Fruit fly (Drosophila melanogaster) whole organism, embryonic: ENCODE data around the gene Acsx4.

ENCODE experiments used
- B-H2 ChIP-seq: fragments of 200-800 bp; sonication (Bioruptor generic); optimal IDR thresholded peaks from 2 replicates; lab custom pipeline; 2018; ENCODE audit warnings: missing biosample characterization, mild to moderate bottlenecking, missing genetic modification characterization
- Bgb ChIP-seq: fragments of 200-800 bp; sonication (Bioruptor generic); IDR thresholded peaks from 2 replicates; pipeline ENCODE4 v1.3.6; 2022; ENCODE audit warnings: missing biosample characterization, missing genetic modification characterization; ENCODE audit not compliant: partially characterized antibody
- CG11085 ChIP-seq: fragments of 200-800 bp; sonication (Bioruptor generic); IDR thresholded peaks from 2 replicates; pipeline ENCODE4 v1.3.6; 2022; ENCODE audit warnings: missing biosample characterization, missing genetic modification characterization
- CG12104 ChIP-seq: fragments of 200-800 bp; sonication (Bioruptor generic); optimal IDR thresholded peaks from 3 replicates; lab custom pipeline; 2016; ENCODE audit warnings: missing biosample characterization, missing genetic modification characterization
- CG12659 ChIP-seq: fragments of 200-800 bp; sonication (Bioruptor generic); optimal IDR thresholded peaks from 3 replicates; lab custom pipeline; 2017; ENCODE audit warnings: mild to moderate bottlenecking, missing biosample characterization, missing genetic modification reagents, missing genetic modification characterization
- CG12942 ChIP-seq: fragments of 200-800 bp; sonication (Bioruptor generic); optimal IDR thresholded peaks from 3 replicates; lab custom pipeline; 2016; ENCODE audit warnings: missing biosample characterization, missing genetic modification characterization
- CG14860 ChIP-seq: fragments of 200-800 bp; sonication (Bioruptor generic); IDR thresholded peaks from 3 replicates; pipeline ENCODE4 v1.3.6; 2022; ENCODE audit warnings: missing biosample characterization, missing genetic modification characterization; ENCODE audit not compliant: partially characterized antibody
- CG15073 ChIP-seq: fragments of 200-800 bp; sonication (Bioruptor generic); optimal IDR thresholded peaks from 2 replicates; lab custom pipeline; 2016; ENCODE audit warnings: missing biosample characterization, missing genetic modification characterization
- CG16813 ChIP-seq: fragments of 200-800 bp; sonication (Bioruptor generic); IDR thresholded peaks from 3 replicates; pipeline ENCODE4 v1.3.6; 2022; ENCODE audit warnings: missing biosample characterization, missing genetic modification characterization; ENCODE audit not compliant: partially characterized antibody
- CG17802 ChIP-seq: fragments of 200-800 bp; sonication (Bioruptor generic); optimal IDR thresholded peaks from 2 replicates; lab custom pipeline; 2018; ENCODE audit warnings: missing biosample characterization, mild to moderate bottlenecking, missing genetic modification characterization, moderate library complexity
- CG31224 ChIP-seq: fragments of 200-800 bp; sonication (Bioruptor generic); IDR thresholded peaks from 2 replicates; pipeline ENCODE4 v1.3.6; 2022; ENCODE audit warnings: missing biosample characterization, missing genetic modification characterization
- CG33213 ChIP-seq: fragments of 200-800 bp; sonication (Bioruptor generic); optimal IDR thresholded peaks from 3 replicates; lab custom pipeline; 2016; ENCODE audit warnings: missing biosample characterization, missing genetic modification characterization
- CG33557 ChIP-seq: fragments of 200-800 bp; sonication (Bioruptor generic); optimal IDR thresholded peaks from 2 replicates; lab custom pipeline; 2019; ENCODE audit warnings: missing biosample characterization, mild to moderate bottlenecking, missing genetic modification characterization, moderate library complexity
- CG34376 ChIP-seq: fragments of 200-800 bp; sonication (Bioruptor generic); optimal IDR thresholded peaks from 2 replicates; lab custom pipeline; 2018; ENCODE audit warnings: missing biosample characterization, mild to moderate bottlenecking, missing genetic modification characterization
- CG3726 ChIP-seq: fragments of 200-800 bp; sonication (Bioruptor generic); IDR thresholded peaks from 3 replicates; pipeline ENCODE4, ENCODE4 v1.3.6; 2022; ENCODE audit warnings: missing biosample characterization, missing genetic modification characterization
- CG4730 ChIP-seq: fragments of 200-800 bp; sonication (Bioruptor generic); IDR thresholded peaks from 2 replicates; pipeline ENCODE4 v1.3.6; 2022; ENCODE audit warnings: missing biosample characterization, missing genetic modification characterization
- CG5953 ChIP-seq: fragments of 200-800 bp; sonication (Bioruptor generic); IDR thresholded peaks from 2 replicates; pipeline ENCODE4 v1.3.6; 2022; ENCODE audit warnings: missing biosample characterization, missing genetic modification characterization
- CG6791 ChIP-seq: fragments of 200-800 bp; sonication (Bioruptor generic); IDR thresholded peaks from 3 replicates; pipeline ENCODE4 v1.3.6; 2022; ENCODE audit warnings: missing biosample characterization, missing genetic modification characterization; ENCODE audit not compliant: partially characterized antibody
- CTCF ChIP-seq: fragments of 200-800 bp; sonication (Bioruptor generic); optimal IDR thresholded peaks from 2 replicates; lab custom pipeline; 2017; ENCODE audit warnings: missing biosample characterization, mild to moderate bottlenecking, missing genetic modification characterization, moderate library complexity
- Dad ChIP-seq: fragments of 200-800 bp; sonication (Bioruptor generic); optimal IDR thresholded peaks from 3 replicates; lab custom pipeline; 2016; ENCODE audit warnings: missing biosample characterization, missing genetic modification characterization
- Doc3 ChIP-seq: fragments of 200-800 bp; sonication (Bioruptor generic); IDR thresholded peaks from 3 replicates; pipeline ENCODE4 v1.3.6; 2022; ENCODE audit warnings: missing biosample characterization, missing genetic modification characterization; ENCODE audit not compliant: partially characterized antibody
- MTF-1 ChIP-seq: fragments of 200-800 bp; sonication (Bioruptor generic); optimal IDR thresholded peaks from 2 replicates; lab custom pipeline; 2018; ENCODE audit warnings: missing biosample characterization, mild to moderate bottlenecking, missing genetic modification characterization, borderline replicate concordance
- Med ChIP-seq: fragments of 200-800 bp; sonication (Bioruptor generic); peaks from one replicate; lab custom pipeline; 2016; ENCODE audit warnings: missing biosample characterization, missing genetic modification characterization, mild to moderate bottlenecking, inconsistent platforms, moderate library complexity
- Ravus ChIP-seq: fragments of 200-800 bp; sonication (Bioruptor generic); IDR thresholded peaks from 2 replicates; pipeline ENCODE4 v1.3.6; 2022; ENCODE audit warnings: missing biosample characterization, missing genetic modification characterization
- amos ChIP-seq: fragments of 200-800 bp; sonication (Bioruptor generic); IDR thresholded peaks from 2 replicates; pipeline ENCODE4 v1.3.6; 2022; ENCODE audit warnings: missing biosample characterization, missing genetic modification characterization; ENCODE audit not compliant: partially characterized antibody
- bbx ChIP-seq: fragments of 200-800 bp; sonication (Bioruptor generic); IDR thresholded peaks from 2 replicates; pipeline ENCODE4 v1.3.6; 2022; ENCODE audit warnings: missing biosample characterization, missing genetic modification characterization; ENCODE audit not compliant: partially characterized antibody
- cwo ChIP-seq: fragments of 200-800 bp; sonication (Bioruptor generic); optimal IDR thresholded peaks from 3 replicates; lab custom pipeline; 2017; ENCODE audit warnings: missing biosample characterization, missing genetic modification characterization, mild to moderate bottlenecking, moderate library complexity, missing genetic modification reagents
- danr ChIP-seq: fragments of 200-800 bp; sonication (Bioruptor generic); IDR thresholded peaks from 2 replicates; pipeline ENCODE4 v1.3.6; 2022; ENCODE audit warnings: missing biosample characterization, missing genetic modification characterization
- grau ChIP-seq: fragments of 200-800 bp; optimal IDR thresholded peaks from 3 replicates; lab custom pipeline; 2019; ENCODE audit warnings: missing biosample characterization, mild to moderate bottlenecking, missing genetic modification characterization, moderate library complexity
- knrl ChIP-seq: fragments of 200-800 bp; sonication (Bioruptor generic); IDR thresholded peaks from 3 replicates; pipeline ENCODE4 v1.3.6; 2022; ENCODE audit warnings: missing biosample characterization, missing genetic modification characterization; ENCODE audit not compliant: partially characterized antibody
- mam ChIP-seq: fragments of 200-800 bp; sonication (Bioruptor generic); optimal IDR thresholded peaks from 3 replicates; lab custom pipeline; 2016; ENCODE audit warnings: missing biosample characterization, missing genetic modification characterization
- mirr ChIP-seq: fragments of 200-800 bp; sonication (Bioruptor generic); optimal IDR thresholded peaks from 3 replicates; lab custom pipeline; 2018; ENCODE audit warnings: missing biosample characterization, mild to moderate bottlenecking, missing genetic modification characterization
- mld ChIP-seq: fragments of 200-800 bp; sonication (Bioruptor generic); IDR thresholded peaks from 3 replicates; pipeline ENCODE4 v1.3.6; 2022; ENCODE audit warnings: missing biosample characterization, missing genetic modification characterization; ENCODE audit not compliant: partially characterized antibody
- pan ChIP-seq, 4 experiments: fragments of >200 bp in 3 of 4; fragments of 200-800 bp in 1 of 4; sonication (Bioruptor generic) in 1 of 4; optimal IDR thresholded peaks in 3 of 4; IDR thresholded peaks in 1 of 4; 2 replicates each; pipeline versions ENCODE4 v1.3.6 to Lab custom; 2017 to 2022; ENCODE audit warnings: missing biosample characterization in 2 of 4, missing genetic modification characterization in 2 of 4, mixed read lengths in 1 of 4
- stwl ChIP-seq: fragments of 200-800 bp; sonication (Bioruptor generic); optimal IDR thresholded peaks from 3 replicates; lab custom pipeline; 2018; ENCODE audit warnings: missing biosample characterization, mild to moderate bottlenecking, missing genetic modification characterization, moderate library complexity
- sug ChIP-seq: fragments of 200-800 bp; optimal IDR thresholded peaks from 2 replicates; lab custom pipeline; 2019; ENCODE audit warnings: missing biosample characterization, mild to moderate bottlenecking, missing genetic modification characterization, moderate library complexity
- wek ChIP-seq: fragments of 200-800 bp; sonication (Bioruptor generic); optimal IDR thresholded peaks from 3 replicates; lab custom pipeline; 2018; ENCODE audit warnings: missing biosample characterization, mild to moderate bottlenecking, missing genetic modification characterization, moderate library complexity

The Acsx4 gene

DNA sequence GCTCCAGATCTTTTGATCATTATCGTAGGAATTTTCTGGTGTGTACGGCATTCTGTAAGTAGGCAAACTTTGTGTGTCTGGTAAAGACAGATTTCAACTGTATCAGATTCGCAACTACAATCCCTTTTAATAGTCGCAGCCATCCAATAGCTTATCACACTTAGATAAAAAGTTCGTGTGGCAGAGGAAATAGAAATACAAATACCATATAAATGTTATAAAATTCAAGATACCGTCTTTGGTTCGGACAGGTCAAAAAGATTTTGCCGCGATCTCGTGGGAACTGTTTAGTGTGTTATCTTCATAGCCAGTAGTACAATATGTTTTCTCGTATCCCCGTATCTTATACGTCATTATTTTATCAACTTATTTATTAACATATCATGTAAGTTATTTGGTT, 6.1 kb upstream of the Acsx4 start, which contains the start of gene Acsx1R:
Acsx1R (minus strand) TSS at position 101 of the 400 bp plus-strand sequence.
- TF ChIP-seq Dad (GFP tag; lab: Kevin White, UChicago): no peak
- no peak for TF ChIP-seq cwo (GFP tag; lab: Kevin White, UChicago)
- TF ChIP-seq CG17802 (tag; lab: Kevin White, UChicago): no peak
- no peak for TF ChIP-seq CG33213 (GFP tag; lab: Kevin White, UChicago)
- no peak for TF ChIP-seq CG5953 (GFP tag; lab: Robert Waterston, UW)
- TF ChIP-seq pan (optimal IDR thresholded peaks at IDR 0.05; lab: Kevin White, UChicago): no peak
- TF ChIP-seq pan (GFP tag; optimal IDR thresholded peaks at IDR 0.05 in 1 of 2, IDR thresholded peaks at IDR 0.05 in 1 of 2): no peak
- TF ChIP-seq CG34376 (GFP tag; lab: Kevin White, UChicago): no peak

- no peak for TF ChIP-seq CG11085
- TF ChIP-seq mirr: no peak
- TF ChIP-seq MTF-1 (GFP tag; lab: Kevin White, UChicago): no peak
- TF ChIP-seq CG4730 (GFP tag; lab: Robert Waterston, UW): no peak
- TF ChIP-seq mld (GFP tag; lab: Robert Waterston, UW): 0 out of 3 replicates have a peak, but pooled peaks have one; percentile 18
- peak; percentile 46; the same call in 2 of the 3 replicates for TF ChIP-seq knrl (GFP tag; lab: Robert Waterston, UW)
- no peak for TF ChIP-seq CG33557
- TF ChIP-seq CG31224: no peak
- TF ChIP-seq CG3726 (GFP tag; lab: Robert Waterston, UW): no peak
- TF ChIP-seq wek (GFP tag; lab: Kevin White, UChicago): no peak
- TF ChIP-seq Ravus (GFP tag; lab: Robert Waterston, UW): no peak
- TF ChIP-seq mam: no peak
- 0 out of 2 replicates have a peak, but pooled peaks have one; percentile 33 for TF ChIP-seq bbx (GFP tag; lab: Robert Waterston, UW)
- TF ChIP-seq CG12104 (GFP tag; lab: Kevin White, UChicago): no peak
- peak; percentile 40; the same call in 1 of the 2 replicates for TF ChIP-seq Bgb (GFP tag; lab: Robert Waterston, UW)
- peak; percentile 61 for TF ChIP-seq stwl (tag; lab: Kevin White, UChicago)
- TF ChIP-seq CG6791 (GFP tag; lab: Robert Waterston, UW): 0 out of 3 replicates have a peak, but pooled peaks have one; percentile 11
- TF ChIP-seq CG16813: peak; percentile 48; the same call in 1 of the 3 replicates
- no peak for TF ChIP-seq CG12659
- TF ChIP-seq CG15073 (GFP tag; lab: Kevin White, UChicago): no peak
- peak; percentile 90 for TF ChIP-seq CTCF
- no peak for TF ChIP-seq danr (GFP tag; lab: Robert Waterston, UW)
- TF ChIP-seq Med (GFP tag; lab: Kevin White, UChicago): no peak
- no peak; the same call in 2 of the 3 replicates for TF ChIP-seq CG14860
- no peak for TF ChIP-seq CG12942
- TF ChIP-seq amos (GFP tag; lab: Robert Waterston, UW): peak; percentile 63
- no peak for TF ChIP-seq Doc3 (GFP tag; lab: Robert Waterston, UW)
- TF ChIP-seq, all 482 proteins: peak for 9
These were observed 5.1 kb upstream of the Acsx4 start, which contains the start of gene Acsx2 for dm6 chr3R:19778065-19778800. TSS of gene Acsx2 (plus strand) at chr3R:19778750.

DNA sequence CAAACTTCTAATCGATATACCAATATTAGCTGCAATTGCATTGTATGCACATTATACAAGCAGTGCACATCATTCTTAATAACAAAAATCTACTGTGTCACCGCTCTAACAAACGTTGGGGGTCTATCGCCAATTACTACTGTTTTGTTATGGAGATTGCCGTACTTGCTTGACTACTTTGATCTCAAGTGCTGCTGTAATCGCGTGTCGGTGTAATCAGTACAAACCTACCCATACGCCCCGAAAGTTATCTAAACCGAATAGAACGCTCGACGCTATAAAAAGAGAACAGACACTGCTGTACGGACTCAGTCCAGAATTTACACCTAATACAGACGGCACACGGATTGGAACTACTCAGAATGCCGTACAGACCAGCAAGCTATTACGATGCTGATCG, 2.4 kb upstream of the Acsx4 start, which contains the start of gene Acsx3:
Acsx3 (plus strand) TSS at position 301 of the 400 bp plus-strand sequence.
- TF ChIP-seq grau (peak; percentile 10), sug (tag; lab: Kevin White, UChicago) (peak; percentile 51), B-H2 (GFP tag; lab: Kevin White, UChicago) (no peak)
